Fruit fly (Drosophila melanogaster) whole organism, pupa: ENCODE results near the gene Bulli.
A peak's percentile ranks its signal among the peaks of the same experiment; 100 is the strongest.

Experiments used
- CG10348 ChIP-seq: fragments of 200-800 bp; sonication (Bioruptor generic); IDR thresholded peaks from 2 replicates; pipeline ENCODE4 v1.3.6; 2022; ENCODE audit warnings: missing biosample characterization, missing genetic modification characterization
- CG12605 ChIP-seq: fragments of 200-800 bp; sonication (Bioruptor generic); IDR thresholded peaks from 2 replicates; pipeline ENCODE4 v1.3.6; 2022; ENCODE audit warnings: missing biosample characterization, missing genetic modification characterization
- CG13204 ChIP-seq: fragments of 200-800 bp; sonication (Bioruptor generic); optimal IDR thresholded peaks from 2 replicates; lab custom pipeline; 2018; ENCODE audit warnings: missing biosample characterization, mild to moderate bottlenecking, missing genetic modification characterization, moderate library complexity
- CG14655 ChIP-seq: fragments of 200-800 bp; sonication (Bioruptor generic); optimal IDR thresholded peaks from 3 replicates; lab custom pipeline; 2017; ENCODE audit warnings: mild to moderate bottlenecking, missing biosample characterization, missing genetic modification reagents, missing genetic modification characterization
- CG15710 ChIP-seq: fragments of 200-800 bp; sonication (Bioruptor generic); optimal IDR thresholded peaks from 2 replicates; lab custom pipeline; 2018; ENCODE audit warnings: missing biosample characterization, mild to moderate bottlenecking, missing genetic modification characterization, moderate library complexity
- CG17806 ChIP-seq: fragments of 200-800 bp; sonication (Bioruptor generic); optimal IDR thresholded peaks from 2 replicates; lab custom pipeline; 2018; ENCODE audit warnings: missing biosample characterization, mild to moderate bottlenecking, missing genetic modification characterization, moderate library complexity
- CG32121 ChIP-seq: fragments of 200-800 bp; sonication (Bioruptor generic); IDR thresholded peaks from 2 replicates; pipeline ENCODE4 v1.3.6; 2022; ENCODE audit warnings: missing biosample characterization, missing genetic modification characterization
- CG34367 ChIP-seq: fragments of 200-800 bp; sonication (Bioruptor generic); optimal IDR thresholded peaks from 2 replicates; lab custom pipeline; 2018; ENCODE audit warnings: missing biosample characterization, mild to moderate bottlenecking, missing genetic modification characterization
- CG4496 ChIP-seq: fragments of 200-800 bp; sonication (Bioruptor generic); IDR thresholded peaks from 3 replicates; pipeline ENCODE4 v1.3.6; 2022; ENCODE audit warnings: missing biosample characterization, missing genetic modification characterization
- CG8159 ChIP-seq: fragments of 200-800 bp; sonication (Bioruptor generic); optimal IDR thresholded peaks from 3 replicates; lab custom pipeline; 2018; ENCODE audit warnings: missing biosample characterization, mild to moderate bottlenecking, missing genetic modification characterization, moderate library complexity
- CG8301 ChIP-seq: fragments of 200-800 bp; sonication (Bioruptor generic); optimal IDR thresholded peaks from 2 replicates; lab custom pipeline; 2018; ENCODE audit warnings: missing biosample characterization, mild to moderate bottlenecking, missing genetic modification characterization
- CG9948 ChIP-seq: fragments of 200-800 bp; sonication (Bioruptor generic); optimal IDR thresholded peaks from 2 replicates; lab custom pipeline; 2018; ENCODE audit warnings: missing biosample characterization, mild to moderate bottlenecking, missing genetic modification characterization, moderate library complexity
- D1 ChIP-seq: fragments of 200-800 bp; sonication (Bioruptor generic); optimal IDR thresholded peaks from 2 replicates; lab custom pipeline; 2018; ENCODE audit warnings: missing biosample characterization, mild to moderate bottlenecking, missing genetic modification characterization, moderate library complexity
- EcR ChIP-seq: fragments of 200-800 bp; sonication (Bioruptor generic); optimal IDR thresholded peaks from 3 replicates; lab custom pipeline; 2019; ENCODE audit warnings: missing biosample characterization, missing genetic modification characterization, mild to moderate bottlenecking, moderate library complexity, missing genetic modification reagents
- Ets98B ChIP-seq: fragments of 200-800 bp; sonication (Bioruptor generic); IDR thresholded peaks from 2 replicates; pipeline ENCODE4 v1.3.6; 2022; ENCODE audit warnings: missing biosample characterization, missing genetic modification characterization
- Pif1A ChIP-seq: fragments of 200-800 bp; sonication (Bioruptor generic); optimal IDR thresholded peaks from 3 replicates; lab custom pipeline; 2016; ENCODE audit warnings: missing biosample characterization, missing genetic modification characterization
- Pif1B ChIP-seq: fragments of 200-800 bp; sonication (Bioruptor generic); optimal IDR thresholded peaks from 3 replicates; lab custom pipeline; 2016; ENCODE audit warnings: missing biosample characterization, missing genetic modification characterization
- Snoo ChIP-seq: fragments of 200-800 bp; sonication (Bioruptor generic); optimal IDR thresholded peaks from 3 replicates; lab custom pipeline; 2017; ENCODE audit warnings: missing biosample characterization, mild to moderate bottlenecking, missing genetic modification characterization, inconsistent platforms
- fd96Ca ChIP-seq: fragments of 200-800 bp; sonication (Bioruptor generic); IDR thresholded peaks from 3 replicates; pipeline ENCODE4 v1.3.6; 2022; ENCODE audit warnings: missing biosample characterization, missing genetic modification characterization
- gl ChIP-seq: fragments of 200-800 bp; sonication (Bioruptor generic); optimal IDR thresholded peaks from 2 replicates; lab custom pipeline; 2018; ENCODE audit warnings: missing biosample characterization, mild to moderate bottlenecking, missing genetic modification characterization
- rn ChIP-seq: fragments of 200-800 bp; sonication (Bioruptor generic); IDR thresholded peaks from 2 replicates; pipeline ENCODE4 v1.3.6; 2022; ENCODE audit warnings: missing biosample characterization, missing genetic modification characterization

Bulli gene

DNA sequence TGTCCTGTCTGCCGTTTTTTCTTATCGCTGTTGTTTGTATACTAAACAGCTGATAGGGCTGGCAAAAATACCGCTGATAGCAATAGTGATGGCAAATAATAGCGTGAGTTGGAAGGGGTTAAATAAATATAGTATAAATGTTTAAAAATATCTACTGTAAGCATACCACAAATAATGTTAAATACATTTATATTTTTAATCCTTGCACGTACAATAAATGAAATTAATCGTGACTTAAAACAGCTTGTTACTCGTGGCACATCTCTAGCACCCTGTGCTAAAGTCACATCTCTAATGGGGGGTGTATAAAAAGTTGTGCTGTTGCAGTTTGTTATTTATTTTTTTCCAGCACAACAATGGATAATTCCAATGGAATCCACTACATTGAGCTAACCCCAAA lies at the start of gene Bulli, which contains the start of gene CG10147:
Gene Bulli, plus strand, starts transcription at position 277 of the 400 bp plus-strand sequence.
Gene CG10147, minus strand, starts transcription at position 20 of the 400 bp plus-strand sequence.
- TF ChIP-seq CG17806 (tag; lab: Kevin White, UChicago) (peak; percentile 96), Ets98B (GFP tag; lab: Robert Waterston, UW) (peak; percentile 96), EcR (no peak), CG10348 (GFP tag; lab: Robert Waterston, UW) (peak; percentile 86), D1 (peak; percentile 77), Snoo (tag; lab: Kevin White, UChicago) (peak; percentile 93), CG12605 (GFP tag; lab: Robert Waterston, UW) (peak; percentile 76), CG14655 (peak; percentile 93), CG4496 (peak; percentile 97), rn (GFP tag; lab: Robert Waterston, UW) (peak; percentile 93), Pif1A (peak; percentile 92), CG13204 (GFP tag; lab: Kevin White, UChicago) (no peak), CG34367 (tag; lab: Kevin White, UChicago) (peak; percentile 93), Pif1B (peak; percentile 89), gl (tag; lab: Kevin White, UChicago) (peak; percentile 84), fd96Ca (peak; percentile 96), CG15710 (peak; percentile 95), CG32121 (GFP tag; lab: Robert Waterston, UW) (peak; percentile 95), CG8159 (tag; lab: Kevin White, UChicago) (peak; percentile 96), CG9948 (tag; lab: Kevin White, UChicago) (peak; percentile 94), CG8301 (tag; lab: Kevin White, UChicago) (peak; percentile 92)

dm6 chr3L:6439713-6440461 lies 48.6 kb upstream of the Bulli start:
- TF ChIP-seq fd96Ca, result no peak
- no peak for TF ChIP-seq CG14655
- no peak for TF ChIP-seq CG13204 (GFP tag; lab: Kevin White, UChicago)
- no peak for TF ChIP-seq Pif1A
- TF ChIP-seq rn (GFP tag; lab: Robert Waterston, UW), result no peak
- no peak for TF ChIP-seq CG8301 (tag; lab: Kevin White, UChicago)
- no peak for TF ChIP-seq CG12605 (GFP tag; lab: Robert Waterston, UW)
- no peak for TF ChIP-seq CG10348 (GFP tag; lab: Robert Waterston, UW)
- TF ChIP-seq CG9948 (tag; lab: Kevin White, UChicago), result no peak
- TF ChIP-seq Ets98B (GFP tag; lab: Robert Waterston, UW), result no peak
- no peak for TF ChIP-seq Pif1B
- no peak for TF ChIP-seq CG34367 (tag; lab: Kevin White, UChicago)
- TF ChIP-seq CG17806 (tag; lab: Kevin White, UChicago), result no peak
- no peak for TF ChIP-seq CG15710
- TF ChIP-seq CG32121 (GFP tag; lab: Robert Waterston, UW), result no peak
- no peak for TF ChIP-seq Snoo (tag; lab: Kevin White, UChicago)
- no peak for TF ChIP-seq CG4496

- TF ChIP-seq CG12605 (GFP tag; lab: Robert Waterston, UW), result no peak
- no peak for TF ChIP-seq CG17806 (tag; lab: Kevin White, UChicago)
- peak; percentile 41 for TF ChIP-seq CG8159 (tag; lab: Kevin White, UChicago)
- TF ChIP-seq CG32121 (GFP tag; lab: Robert Waterston, UW), result no peak
- no peak for TF ChIP-seq CG14655
- TF ChIP-seq CG9948 (tag; lab: Kevin White, UChicago), result peak; percentile 4
- no peak for TF ChIP-seq CG34367 (tag; lab: Kevin White, UChicago)
- no peak for TF ChIP-seq CG4496
- TF ChIP-seq Ets98B (GFP tag; lab: Robert Waterston, UW), result no peak
- no peak for TF ChIP-seq CG10348 (GFP tag; lab: Robert Waterston, UW)
Measured at dm6 chr3L:6440462-6440811, 48.0 kb upstream of the Bulli start.

- TF ChIP-seq gl (tag; lab: Kevin White, UChicago), result no peak
- no peak for TF ChIP-seq CG34367 (tag; lab: Kevin White, UChicago)
- no peak for TF ChIP-seq CG32121 (GFP tag; lab: Robert Waterston, UW)
- TF ChIP-seq Pif1A, result no peak
- no peak for TF ChIP-seq EcR
- no peak for TF ChIP-seq CG4496
Measured at dm6 chr3L:6443235-6443634, 45.2 kb upstream of the Bulli start.

DNA sequence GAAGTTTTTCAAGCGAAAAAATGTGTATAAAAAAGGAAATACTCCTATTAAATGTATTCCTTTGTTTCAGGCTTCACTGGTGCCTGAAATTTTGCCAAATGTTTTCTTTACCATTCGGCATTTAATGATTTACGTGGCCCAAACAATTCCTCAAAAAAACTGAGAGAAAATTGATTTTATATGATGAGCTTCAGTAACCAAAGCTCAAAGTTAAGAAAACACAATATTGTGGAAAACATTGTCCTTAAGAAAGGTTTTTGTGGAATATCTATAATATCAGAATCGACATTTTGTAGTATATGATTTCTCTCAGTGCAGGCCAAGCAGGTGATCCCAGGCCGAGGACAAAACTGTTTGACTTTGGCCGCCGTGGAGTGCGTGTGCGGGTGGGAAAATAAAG lies 41.9 kb upstream of the Bulli start:
- TF ChIP-seq CG34367 (tag; lab: Kevin White, UChicago) (peak; percentile 36), Snoo (tag; lab: Kevin White, UChicago) (peak; percentile 7), CG15710 (peak; percentile 54), Pif1A (peak; percentile 35), fd96Ca (no peak), gl (tag; lab: Kevin White, UChicago) (no peak), CG13204 (GFP tag; lab: Kevin White, UChicago) (no peak), Ets98B (GFP tag; lab: Robert Waterston, UW) (no peak), rn (GFP tag; lab: Robert Waterston, UW) (no peak), CG14655 (peak; percentile 40), CG12605 (GFP tag; lab: Robert Waterston, UW) (no peak), CG4496 (no peak), Pif1B (no peak), EcR (no peak), CG32121 (GFP tag; lab: Robert Waterston, UW) (peak; percentile 24; the same call in 1 of the 2 replicates), D1 (no peak), CG8301 (tag; lab: Kevin White, UChicago) (peak; percentile 21), CG9948 (tag; lab: Kevin White, UChicago) (peak; percentile 63), CG10348 (GFP tag; lab: Robert Waterston, UW) (no peak), CG17806 (tag; lab: Kevin White, UChicago) (peak; percentile 50), CG8159 (tag; lab: Kevin White, UChicago) (peak; percentile 55)
